Worm (Caenorhabditis elegans) whole organism, late embryonic: ENCODE data around the gene B0244.9.

Source experiments
- C08G9.2 ChIP-seq: sonication (generic microtip); optimal IDR thresholded peaks from 2 replicates; lab custom pipeline; 2016; ENCODE audit warnings: mild to moderate bottlenecking, missing genetic modification characterization, moderate library complexity, missing compliant biosample characterization
- F13H6.1 ChIP-seq: sonication (generic microtip); optimal IDR thresholded peaks from 2 replicates; lab custom pipeline; 2016; ENCODE audit warnings: missing genetic modification characterization, missing compliant biosample characterization
- K09A11.1 ChIP-seq: sonication (generic microtip); optimal IDR thresholded peaks from 2 replicates; lab custom pipeline; 2017; ENCODE audit warnings: antibody characterized with exemption, mild to moderate bottlenecking, missing genetic modification characterization, missing compliant biosample characterization; ENCODE audit not compliant: insufficient read depth
- Y22D7AL.16 ChIP-seq: sonication (generic microtip); optimal IDR thresholded peaks from 2 replicates; lab custom pipeline; 2016; ENCODE audit warnings: missing genetic modification characterization, missing compliant biosample characterization
- ahr-1 ChIP-seq: sonication (generic microtip); optimal IDR thresholded peaks from 2 replicates; lab custom pipeline; 2016; ENCODE audit warnings: missing genetic modification characterization, missing compliant biosample characterization
- ceh-14 ChIP-seq: sonication (generic microtip); optimal IDR thresholded peaks from 2 replicates; lab custom pipeline; 2016; ENCODE audit warnings: missing genotype, missing genetic modification characterization, missing compliant biosample characterization
- ceh-18 ChIP-seq: sonication (generic microtip); optimal IDR thresholded peaks from 2 replicates; lab custom pipeline; 2016; ENCODE audit warnings: missing genetic modification characterization, missing compliant biosample characterization
- ceh-19 ChIP-seq: fragments of 200-800 bp; sonication (Bioruptor generic); optimal IDR thresholded peaks from 2 replicates; lab custom pipeline; 2018; ENCODE audit warnings: mild to moderate bottlenecking, missing genetic modification characterization, missing compliant biosample characterization
- ceh-2 ChIP-seq: sonication (generic microtip); optimal IDR thresholded peaks from 2 replicates; lab custom pipeline; 2016; ENCODE audit warnings: missing genotype, missing genetic modification characterization, missing compliant biosample characterization
- ceh-30 ChIP-seq: fragments of 150-350 bp; optimal IDR thresholded peaks from 2 replicates; lab custom pipeline; 2014; ENCODE audit warnings: missing biosample characterization, missing genetic modification characterization
- ceh-31 ChIP-seq: sonication (generic microtip); optimal IDR thresholded peaks from 2 replicates; lab custom pipeline; 2016; ENCODE audit warnings: missing genetic modification characterization, missing compliant biosample characterization
- ceh-34 ChIP-seq: sonication (generic microtip); optimal IDR thresholded peaks from 2 replicates; lab custom pipeline; 2016; ENCODE audit warnings: mild to moderate bottlenecking, missing genetic modification characterization, missing compliant biosample characterization
- ceh-45 ChIP-seq: fragments of 200-800 bp; sonication (Bioruptor generic); IDR thresholded peaks from 2 replicates; pipeline ENCODE4 v1.3.6; 2022; ENCODE audit warnings: missing genetic modification reagents, missing genetic modification characterization, missing compliant biosample characterization
- ceh-9 ChIP-seq: sonication (generic microtip); optimal IDR thresholded peaks from 2 replicates; lab custom pipeline; 2016; ENCODE audit warnings: mild to moderate bottlenecking, missing genetic modification characterization, inconsistent platforms, missing compliant biosample characterization
- che-1 ChIP-seq: sonication (generic microtip); optimal IDR thresholded peaks from 2 replicates; lab custom pipeline; 2016; ENCODE audit warnings: mild to moderate bottlenecking, missing genetic modification characterization, missing compliant biosample characterization
- dve-1 ChIP-seq: sonication (generic microtip); optimal IDR thresholded peaks from 2 replicates; lab custom pipeline; 2017; ENCODE audit warnings: antibody characterized with exemption, mild to moderate bottlenecking, missing genetic modification characterization, missing compliant biosample characterization
- ets-4 ChIP-seq: sonication (generic microtip); optimal IDR thresholded peaks from 2 replicates; lab custom pipeline; 2016; ENCODE audit warnings: missing genetic modification characterization, missing compliant biosample characterization
- fkh-10 ChIP-seq: fragments of 150-350 bp; optimal IDR thresholded peaks from 2 replicates; lab custom pipeline; 2014; ENCODE audit warnings: missing biosample characterization, missing genetic modification reagents, missing genetic modification characterization
- fkh-6 ChIP-seq: sonication (generic microtip); optimal IDR thresholded peaks from 2 replicates; lab custom pipeline; 2016; ENCODE audit warnings: missing genetic modification characterization, missing compliant biosample characterization
- gmeb-2 ChIP-seq: sonication (generic microtip); optimal IDR thresholded peaks from 2 replicates; lab custom pipeline; 2016; ENCODE audit warnings: missing genetic modification characterization, inconsistent platforms, missing compliant biosample characterization
- hlh-13 ChIP-seq: fragments of 200-800 bp; sonication (Bioruptor generic); optimal IDR thresholded peaks from 2 replicates; lab custom pipeline; 2018; ENCODE audit warnings: mild to moderate bottlenecking, missing genetic modification characterization, missing compliant biosample characterization
- hlh-30 ChIP-seq: sonication (generic microtip); optimal IDR thresholded peaks from 2 replicates; lab custom pipeline; 2017; ENCODE audit warnings: antibody characterized with exemption, missing genetic modification characterization, missing compliant biosample characterization; ENCODE audit not compliant: insufficient read depth
- hlh-6 ChIP-seq: sonication (generic microtip); optimal IDR thresholded peaks from 2 replicates; lab custom pipeline; 2016; ENCODE audit warnings: missing genotype, missing genetic modification characterization, missing compliant biosample characterization
- lim-6 ChIP-seq: sonication (generic microtip); optimal IDR thresholded peaks from 2 replicates; lab custom pipeline; 2016; ENCODE audit warnings: missing genetic modification characterization, missing compliant biosample characterization
- lin-11 ChIP-seq: fragments of 200-800 bp; sonication (Bioruptor generic); optimal IDR thresholded peaks from 2 replicates; lab custom pipeline; 2018; ENCODE audit warnings: mild to moderate bottlenecking, missing genetic modification characterization, missing compliant biosample characterization
- nfya-1 ChIP-seq: sonication (generic microtip); optimal IDR thresholded peaks from 2 replicates; lab custom pipeline; 2017; ENCODE audit warnings: missing genetic modification characterization, mild to moderate bottlenecking, missing compliant biosample characterization, antibody characterized with exemption, moderate library complexity
- nhr-11 ChIP-seq: fragments of 150-350 bp; optimal IDR thresholded peaks from 2 replicates; lab custom pipeline; 2014; ENCODE audit warnings: missing biosample characterization, missing genetic modification characterization
- pag-3 ChIP-seq: sonication (generic microtip); optimal IDR thresholded peaks from 2 replicates; lab custom pipeline; 2016; ENCODE audit warnings: missing compliant biosample characterization, missing genetic modification characterization, borderline replicate concordance
- pat-9 ChIP-seq: fragments of 200-800 bp; sonication (Bioruptor generic); optimal IDR thresholded peaks from 2 replicates; lab custom pipeline; 2018; ENCODE audit warnings: mild to moderate bottlenecking, missing genetic modification characterization, moderate library complexity, missing compliant biosample characterization
- pha-2 ChIP-seq: sonication (generic microtip); optimal IDR thresholded peaks from 2 replicates; lab custom pipeline; 2017; ENCODE audit warnings: mild to moderate bottlenecking, missing genetic modification characterization, missing compliant biosample characterization
- pros-1 ChIP-seq: fragments of 150-350 bp; optimal IDR thresholded peaks from 2 replicates; lab custom pipeline; 2014; ENCODE audit warnings: missing biosample characterization, missing genetic modification reagents, missing genetic modification characterization
- rnt-1 ChIP-seq: sonication (generic microtip); optimal IDR thresholded peaks from 2 replicates; lab custom pipeline; 2016; ENCODE audit warnings: missing genetic modification characterization, missing compliant biosample characterization
- sdc-2 ChIP-seq: sonication (generic microtip); optimal IDR thresholded peaks from 2 replicates; lab custom pipeline; 2016; ENCODE audit warnings: missing genotype, missing genetic modification characterization, missing compliant biosample characterization
- sox-2 ChIP-seq: fragments of 200-800 bp; sonication (Bioruptor generic); IDR thresholded peaks from 2 replicates; pipeline ENCODE4 v1.3.6; 2022; ENCODE audit warnings: missing genetic modification reagents, missing genetic modification characterization, missing compliant biosample characterization
- sox-4 ChIP-seq: sonication (generic microtip); optimal IDR thresholded peaks from 2 replicates; lab custom pipeline; 2017; ENCODE audit warnings: mild to moderate bottlenecking, missing genetic modification characterization, inconsistent platforms, missing compliant biosample characterization
- syd-9 ChIP-seq: sonication (generic microtip); optimal IDR thresholded peaks from 2 replicates; lab custom pipeline; 2016; ENCODE audit warnings: mild to moderate bottlenecking, missing genetic modification characterization, moderate library complexity, missing compliant biosample characterization
- tbx-2 ChIP-seq: sonication (generic microtip); optimal IDR thresholded peaks from 2 replicates; lab custom pipeline; 2016; ENCODE audit warnings: missing genetic modification characterization, missing compliant biosample characterization
- tbx-7 ChIP-seq: sonication (generic microtip); optimal IDR thresholded peaks from 2 replicates; lab custom pipeline; 2016; ENCODE audit warnings: missing genotype, missing genetic modification characterization, missing compliant biosample characterization
- ttx-3 ChIP-seq: sonication (generic microtip); optimal IDR thresholded peaks from 2 replicates; lab custom pipeline; 2016; ENCODE audit warnings: missing genetic modification reagents, missing genetic modification characterization, missing compliant biosample characterization
- unc-3 ChIP-seq, 2 experiments: fragments of 200-800 bp in 1 of 2; sonication (Bioruptor generic) in 1 of 2; sonication (generic microtip) in 1 of 2; conservative IDR thresholded peaks in 1 of 2; optimal IDR thresholded peaks in 1 of 2; 2 replicates each; pipeline versions ENCODE4 v1.3.6 to Lab custom; 2016 to 2022; ENCODE audit warnings: missing compliant biosample characterization in 2 of 2, missing genetic modification characterization in 2 of 2, missing genetic modification reagents in 1 of 2
- unc-55 ChIP-seq: sonication (generic microtip); optimal IDR thresholded peaks from 2 replicates; lab custom pipeline; 2017; ENCODE audit warnings: missing biosample characterization, missing genetic modification reagents, missing genetic modification characterization
- zip-5 ChIP-seq: sonication (generic microtip); optimal IDR thresholded peaks from 2 replicates; lab custom pipeline; 2016; ENCODE audit warnings: missing genetic modification characterization, missing compliant biosample characterization
- ztf-16 ChIP-seq: sonication (generic microtip); optimal IDR thresholded peaks from 2 replicates; lab custom pipeline; 2017; ENCODE audit warnings: missing genetic modification characterization, missing compliant biosample characterization

The B0244.9 gene

DNA sequence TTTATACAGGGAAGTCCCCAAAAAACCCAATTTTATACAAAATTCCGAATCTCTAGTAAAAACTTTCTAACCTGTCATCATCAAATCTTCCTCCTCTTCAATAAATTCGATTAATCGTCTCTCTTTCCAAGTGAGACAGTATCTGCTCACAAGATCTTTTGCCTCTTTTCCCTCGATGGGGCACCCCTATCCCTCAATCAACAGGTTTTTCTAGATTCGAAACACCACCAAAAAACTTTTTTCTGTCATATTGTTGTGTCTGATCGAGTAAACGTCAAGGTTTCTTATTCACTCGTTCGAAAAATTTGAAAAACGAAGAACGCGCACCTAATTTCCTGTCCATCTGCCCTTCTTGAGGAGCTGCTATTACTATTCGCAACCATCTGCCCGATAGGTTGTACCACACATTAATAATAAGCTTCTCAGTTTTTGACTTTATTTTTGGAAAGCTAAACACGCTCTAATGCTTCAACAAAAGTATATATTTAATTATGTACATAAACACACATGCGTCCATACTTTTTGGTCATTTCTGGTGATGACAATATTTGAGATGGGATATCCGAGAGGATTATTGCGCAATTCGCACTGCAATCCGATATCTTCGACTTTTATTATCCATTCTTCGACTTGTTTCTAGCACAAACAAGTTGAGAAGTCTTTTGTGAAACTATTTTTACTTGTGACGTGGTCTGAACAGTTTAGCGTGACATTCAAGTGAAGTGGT is 11.6 kb downstream of the B0244.9 start:
- TF ChIP-seq pha-2 (tag; lab: Kevin White, UChicago), result no peak
- peak; percentile 20 for TF ChIP-seq ceh-34

DNA sequence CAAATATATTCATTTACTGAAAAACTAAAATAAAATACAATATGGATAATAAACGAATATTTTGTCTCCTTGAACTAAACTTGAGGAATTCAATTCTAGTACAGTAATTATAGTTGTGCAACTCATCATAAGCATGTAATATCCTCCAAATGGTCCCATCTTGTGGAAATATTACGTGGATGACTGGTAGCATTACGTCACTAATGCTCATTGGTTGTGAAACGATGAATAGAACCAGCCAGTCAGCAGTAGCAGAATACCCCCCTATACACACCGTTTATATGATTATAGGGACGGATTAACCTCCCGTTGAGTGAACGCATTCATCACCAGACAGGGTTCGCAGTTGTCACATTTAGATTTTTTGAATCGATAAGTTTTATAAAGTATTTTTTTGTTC is 12.4 kb downstream of the B0244.9 start:
- TF ChIP-seq tbx-2 (tag; lab: Kevin White, UChicago) (peak; percentile 17), fkh-6 (tag; lab: Kevin White, UChicago) (no peak), ttx-3 (no peak)
- TF ChIP-seq, all 69 proteins: peak for 1

DNA sequence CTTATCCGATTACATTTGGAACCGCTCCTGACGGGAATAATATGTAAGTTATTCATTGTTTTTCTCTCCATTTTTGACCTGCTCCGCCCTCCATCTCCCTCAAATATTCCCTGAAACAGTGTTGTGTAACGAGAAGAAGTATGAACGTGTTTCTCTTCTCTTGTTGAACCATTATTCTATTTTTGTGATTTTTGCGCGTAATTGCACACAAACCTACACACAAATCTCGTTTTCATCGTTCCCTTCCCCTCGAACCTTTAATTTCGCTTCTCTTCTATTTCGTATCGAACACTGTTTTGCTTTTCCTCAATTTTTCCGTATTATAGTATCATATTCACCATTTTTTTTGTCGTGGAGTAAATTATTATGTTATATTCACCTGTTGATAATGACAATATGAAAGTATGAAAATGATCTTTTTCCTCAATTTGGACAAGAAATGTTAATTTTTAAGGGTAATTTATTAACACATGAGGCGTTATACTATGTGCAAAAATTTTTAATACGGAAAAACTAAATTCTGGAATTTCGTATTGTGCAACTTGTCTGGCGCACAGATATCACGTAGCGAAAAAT is 13.6 kb downstream of the B0244.9 start:
- TF ChIP-seq nhr-11 (tag; lab: Kevin White, UChicago), result no peak
- TF ChIP-seq lin-11 (tag; lab: Kevin White, UChicago), result no peak

DNA sequence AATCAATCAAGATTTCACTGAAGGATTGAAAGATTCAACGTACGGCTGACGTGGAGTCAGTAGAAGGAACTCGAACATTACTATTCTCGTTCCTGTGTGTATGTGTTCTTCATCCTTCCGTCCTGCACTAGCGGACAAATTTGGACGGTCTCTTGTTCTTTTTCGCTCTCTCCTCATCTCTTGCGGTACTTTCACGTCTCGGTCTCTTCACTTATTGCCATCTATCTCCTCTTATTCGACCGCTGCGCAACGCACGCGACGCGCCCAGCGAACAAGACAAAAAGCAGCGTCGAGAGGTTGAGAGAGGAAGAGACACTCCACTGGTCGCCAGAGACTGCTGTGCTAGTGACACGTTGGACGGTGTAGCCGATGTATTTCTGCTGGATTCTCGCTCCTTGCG is 15.4 kb downstream of the B0244.9 start:
- TF ChIP-seq hlh-30 (tag; lab: Kevin White, UChicago) (peak; percentile 79), K09A11.1 (tag; lab: Kevin White, UChicago) (no peak), F13H6.1 (tag; lab: Kevin White, UChicago) (peak; percentile 17), hlh-6 (peak; percentile 61), syd-9 (tag; lab: Kevin White, UChicago) (peak; percentile 54), ttx-3 (no peak), ceh-31 (peak; percentile 84), unc-55 (GFP tag; lab: Kevin White, UChicago) (peak; percentile 58), unc-3 (GFP tag; conservative IDR thresholded peaks at IDR 0.05; lab: Robert Waterston, UW) (no peak), unc-3 (tag; optimal IDR thresholded peaks at IDR 0.05; lab: Kevin White, UChicago) (no peak), pros-1 (tag; lab: Kevin White, UChicago) (peak; percentile 71), hlh-13 (GFP tag; lab: Kevin White, UChicago) (peak; percentile 26), pat-9 (tag; lab: Kevin White, UChicago) (no peak), ceh-2 (tag; lab: Kevin White, UChicago) (peak; percentile 36), ceh-19 (GFP tag; lab: Kevin White, UChicago) (peak; percentile 26), sdc-2 (peak; percentile 26), ceh-30 (tag; lab: Kevin White, UChicago) (no peak), fkh-10 (GFP tag; lab: Kevin White, UChicago) (no peak), ceh-18 (tag; lab: Kevin White, UChicago) (peak; percentile 40), zip-5 (tag; lab: Kevin White, UChicago) (no peak), rnt-1 (tag; lab: Kevin White, UChicago) (peak; percentile 70), ceh-14 (tag; lab: Kevin White, UChicago) (peak; percentile 24), ceh-34 (peak; percentile 66), pag-3 (tag; lab: Kevin White, UChicago) (no peak), fkh-6 (tag; lab: Kevin White, UChicago) (no peak), gmeb-2 (tag; lab: Kevin White, UChicago) (no peak), ets-4 (tag; lab: Kevin White, UChicago) (peak; percentile 79), dve-1 (tag; lab: Kevin White, UChicago) (peak; percentile 24), sox-2 (peak; percentile 20; the same call in 1 of the 2 replicates), Y22D7AL.16 (tag; lab: Kevin White, UChicago) (no peak), C08G9.2 (tag; lab: Kevin White, UChicago) (peak; percentile 7), sox-4 (tag; lab: Kevin White, UChicago) (no peak), nfya-1 (tag; lab: Kevin White, UChicago) (peak; percentile 84), lim-6 (tag; lab: Kevin White, UChicago) (peak; percentile 12), che-1 (tag; lab: Kevin White, UChicago) (no peak), pha-2 (tag; lab: Kevin White, UChicago) (no peak), ztf-16 (tag; lab: Kevin White, UChicago) (peak; percentile 3), ahr-1 (tag; lab: Kevin White, UChicago) (no peak), ceh-45 (GFP tag; lab: Robert Waterston, UW) (0 out of 2 replicates have a peak, but pooled peaks have one; percentile 13), tbx-2 (tag; lab: Kevin White, UChicago) (peak; percentile 83), tbx-7 (peak; percentile 22), ceh-9 (tag; lab: Kevin White, UChicago) (no peak)
